Fruit fly (Drosophila melanogaster) whole organism, embryonic: ENCODE results near the gene dmrt93B.

ENCODE experiments used
- BEAF-32 ChIP-seq: fragments of 200-800 bp; sonication (Bioruptor generic); optimal IDR thresholded peaks from 3 replicates; lab custom pipeline; 2017; ENCODE audit warnings: missing biosample characterization, missing genetic modification characterization, mild to moderate bottlenecking, moderate library complexity, missing genetic modification reagents
- Bdp1 ChIP-seq: fragments of 200-800 bp; sonication (Bioruptor generic); optimal IDR thresholded peaks from 3 replicates; lab custom pipeline; 2016; ENCODE audit warnings: missing biosample characterization, missing genetic modification characterization
- BtbVII ChIP-seq: fragments of 200-800 bp; sonication (Bioruptor generic); optimal IDR thresholded peaks from 3 replicates; lab custom pipeline; 2017; ENCODE audit warnings: missing biosample characterization, mild to moderate bottlenecking, missing genetic modification characterization
- CG10147 ChIP-seq: fragments of 200-800 bp; sonication (Bioruptor generic); optimal IDR thresholded peaks from 2 replicates; lab custom pipeline; 2019; ENCODE audit warnings: missing biosample characterization, mild to moderate bottlenecking, missing genetic modification characterization, moderate library complexity
- CG11093 ChIP-seq: fragments of 200-800 bp; sonication (Bioruptor generic); IDR thresholded peaks from 3 replicates; pipeline ENCODE4 v1.3.6; 2022; ENCODE audit warnings: missing biosample characterization, missing genetic modification characterization
- CG14441 ChIP-seq: fragments of 200-800 bp; sonication (Bioruptor generic); IDR thresholded peaks from 2 replicates; pipeline ENCODE4 v1.3.6; 2022; ENCODE audit warnings: missing biosample characterization, missing genetic modification characterization
- CG15514 ChIP-seq: fragments of 200-800 bp; sonication (Bioruptor generic); optimal IDR thresholded peaks from 3 replicates; lab custom pipeline; 2017; ENCODE audit warnings: missing biosample characterization, missing genetic modification characterization, mild to moderate bottlenecking, moderate library complexity, missing genetic modification reagents
- CG17612 ChIP-seq: fragments of 200-800 bp; sonication (Bioruptor generic); IDR thresholded peaks from 2 replicates; pipeline ENCODE4 v1.3.6; 2022; ENCODE audit warnings: missing biosample characterization, missing genetic modification characterization
- CG2202 ChIP-seq: fragments of 200-800 bp; sonication (Bioruptor generic); optimal IDR thresholded peaks from 2 replicates; lab custom pipeline; 2018; ENCODE audit warnings: missing biosample characterization, mild to moderate bottlenecking, missing genetic modification characterization
- CG2889 ChIP-seq: fragments of 200-800 bp; sonication (Bioruptor generic); IDR thresholded peaks from 3 replicates; pipeline ENCODE4 v1.3.6; 2022; ENCODE audit warnings: missing biosample characterization, missing genetic modification characterization
- CG31388 ChIP-seq: fragments of 200-800 bp; sonication (Bioruptor generic); optimal IDR thresholded peaks from 2 replicates; lab custom pipeline; 2016; ENCODE audit warnings: missing biosample characterization, missing genetic modification characterization
- CG33213 ChIP-seq: fragments of 200-800 bp; sonication (Bioruptor generic); optimal IDR thresholded peaks from 3 replicates; lab custom pipeline; 2016; ENCODE audit warnings: missing biosample characterization, missing genetic modification characterization
- CG42726 ChIP-seq: fragments of 200-800 bp; sonication (Bioruptor generic); IDR thresholded peaks from 2 replicates; pipeline ENCODE4 v1.3.6; 2022; ENCODE audit warnings: missing biosample characterization, missing genetic modification characterization; ENCODE audit not compliant: partially characterized antibody
- CG4820 ChIP-seq: fragments of 200-800 bp; sonication (Bioruptor generic); optimal IDR thresholded peaks from 3 replicates; lab custom pipeline; 2016; ENCODE audit warnings: missing biosample characterization, missing genetic modification characterization
- CG6272 ChIP-seq: fragments of 200-800 bp; sonication (Bioruptor generic); IDR thresholded peaks from 2 replicates; pipeline ENCODE4 v1.3.6; 2022; ENCODE audit warnings: missing biosample characterization, missing genetic modification characterization
- CG6854 ChIP-seq: fragments of 200-800 bp; sonication (Bioruptor generic); optimal IDR thresholded peaks from 3 replicates; lab custom pipeline; 2017; ENCODE audit warnings: missing biosample characterization, mild to moderate bottlenecking, missing genetic modification characterization
- CG8281 ChIP-seq: fragments of 200-800 bp; sonication (Bioruptor generic); optimal IDR thresholded peaks from 2 replicates; lab custom pipeline; 2018; ENCODE audit warnings: missing biosample characterization, mild to moderate bottlenecking, missing genetic modification characterization, moderate library complexity
- CG9817 ChIP-seq: fragments of 200-800 bp; sonication (Bioruptor generic); optimal IDR thresholded peaks from 2 replicates; lab custom pipeline; 2018; ENCODE audit warnings: missing biosample characterization, mild to moderate bottlenecking, missing genetic modification characterization, moderate library complexity
- D ChIP-seq, 2 experiments: fragments of 200-800 bp in 1 of 2; fragments of >200 bp in 1 of 2; sonication (Bioruptor generic) in 1 of 2; optimal IDR thresholded peaks; 2 replicates in 1 of 2; 3 replicates in 1 of 2; lab custom pipeline; 2017; ENCODE audit warnings: mild to moderate bottlenecking in 1 of 2, missing biosample characterization in 1 of 2, missing genetic modification characterization in 1 of 2, missing genetic modification reagents in 1 of 2
- Dip3 ChIP-seq: fragments of 200-800 bp; sonication (Bioruptor generic); optimal IDR thresholded peaks from 3 replicates; lab custom pipeline; 2016; ENCODE audit warnings: missing biosample characterization, missing genetic modification characterization
- Dref ChIP-seq: fragments of 200-800 bp; sonication (Bioruptor generic); IDR thresholded peaks from 2 replicates; pipeline ENCODE4 v1.3.6; 2022; ENCODE audit warnings: missing biosample characterization, missing genetic modification characterization
- E2f2 ChIP-seq: fragments of 200-800 bp; sonication (Bioruptor generic); IDR thresholded peaks from 2 replicates; pipeline ENCODE4 v1.3.6; 2022; ENCODE audit warnings: missing biosample characterization, missing genetic modification characterization
- Hr3 ChIP-seq: fragments of 200-800 bp; sonication (Bioruptor generic); optimal IDR thresholded peaks from 3 replicates; lab custom pipeline; 2016; ENCODE audit warnings: missing biosample characterization, missing genetic modification characterization
- Hr39 ChIP-seq: fragments of >200 bp; optimal IDR thresholded peaks from 2 replicates; lab custom pipeline; 2017
- MBD-R2 ChIP-seq: fragments of 200-800 bp; sonication (Bioruptor generic); IDR thresholded peaks from 2 replicates; pipeline ENCODE4 v1.3.6; 2022; ENCODE audit warnings: missing biosample characterization, missing genetic modification characterization
- MESR4 ChIP-seq: fragments of 200-800 bp; sonication (Bioruptor generic); optimal IDR thresholded peaks from 2 replicates; lab custom pipeline; 2018; ENCODE audit warnings: missing biosample characterization, mild to moderate bottlenecking, missing genetic modification characterization, moderate library complexity
- Nf-YA ChIP-seq: fragments of 200-800 bp; sonication (Bioruptor generic); IDR thresholded peaks from 2 replicates; pipeline ENCODE4 v1.3.6; 2022; ENCODE audit warnings: missing biosample characterization, missing genetic modification characterization
- Oli ChIP-seq: fragments of 200-800 bp; sonication (Bioruptor generic); optimal IDR thresholded peaks from 2 replicates; lab custom pipeline; 2018; ENCODE audit warnings: missing biosample characterization, mild to moderate bottlenecking, missing genetic modification characterization, moderate library complexity
- Rfx ChIP-seq: fragments of 200-800 bp; sonication (Bioruptor generic); IDR thresholded peaks from 2 replicates; pipeline ENCODE4 v1.3.6; 2022; ENCODE audit warnings: missing biosample characterization, missing genetic modification characterization
- Scr ChIP-seq: fragments of 200-800 bp; sonication (Bioruptor generic); IDR thresholded peaks from 2 replicates; pipeline ENCODE4 v1.3.6; 2022; ENCODE audit warnings: missing biosample characterization, missing genetic modification characterization; ENCODE audit not compliant: partially characterized antibody
- Side ChIP-seq: fragments of 200-800 bp; sonication (Bioruptor generic); optimal IDR thresholded peaks from 2 replicates; lab custom pipeline; 2016; ENCODE audit warnings: missing biosample characterization, missing genetic modification characterization
- Ssrp ChIP-seq: fragments of 200-800 bp; sonication (Bioruptor generic); optimal IDR thresholded peaks from 2 replicates; lab custom pipeline; 2018; ENCODE audit warnings: missing biosample characterization, mild to moderate bottlenecking, missing genetic modification characterization, moderate library complexity
- bbx ChIP-seq: fragments of 200-800 bp; sonication (Bioruptor generic); IDR thresholded peaks from 2 replicates; pipeline ENCODE4 v1.3.6; 2022; ENCODE audit warnings: missing biosample characterization, missing genetic modification characterization; ENCODE audit not compliant: partially characterized antibody
- crp ChIP-seq, 2 experiments: fragments of 200-800 bp; sonication (Bioruptor generic); optimal IDR thresholded peaks; 2 replicates in 1 of 2; 3 replicates in 1 of 2; lab custom pipeline; 2017; ENCODE audit warnings: missing biosample characterization in 2 of 2, missing genetic modification characterization in 2 of 2, mild to moderate bottlenecking in 1 of 2, moderate library complexity in 1 of 2
- cwo ChIP-seq: fragments of 200-800 bp; sonication (Bioruptor generic); optimal IDR thresholded peaks from 3 replicates; lab custom pipeline; 2017; ENCODE audit warnings: missing biosample characterization, missing genetic modification characterization, mild to moderate bottlenecking, moderate library complexity, missing genetic modification reagents
- dpn ChIP-seq, 2 experiments: fragments of 200-800 bp; sonication (Bioruptor generic); optimal IDR thresholded peaks; 3 replicates each; lab custom pipeline; 2016; ENCODE audit warnings: missing biosample characterization in 2 of 2, missing genetic modification characterization in 2 of 2
- esg ChIP-seq: fragments of 200-800 bp; sonication (Bioruptor generic); conservative IDR thresholded peaks from 2 replicates; pipeline ENCODE4 v1.3.6; 2022; ENCODE audit warnings: missing biosample characterization, missing genetic modification characterization
- ewg ChIP-seq: fragments of 200-800 bp; sonication (Bioruptor generic); optimal IDR thresholded peaks from 3 replicates; lab custom pipeline; 2017; ENCODE audit warnings: mild to moderate bottlenecking, missing biosample characterization, missing genetic modification reagents, missing genetic modification characterization
- gro ChIP-seq: fragments of 200-800 bp; sonication (Bioruptor generic); optimal IDR thresholded peaks from 2 replicates; lab custom pipeline; 2016; ENCODE audit warnings: missing biosample characterization, missing genetic modification characterization
- ind ChIP-seq: fragments of 200-800 bp; sonication (Bioruptor generic); optimal IDR thresholded peaks from 3 replicates; lab custom pipeline; 2016; ENCODE audit warnings: missing biosample characterization, missing genetic modification characterization
- inv ChIP-seq: fragments of 200-800 bp; sonication (Bioruptor generic); IDR thresholded peaks from 2 replicates; pipeline ENCODE4 v1.3.6; 2022; ENCODE audit warnings: missing biosample characterization, missing genetic modification characterization; ENCODE audit not compliant: partially characterized antibody
- mam ChIP-seq: fragments of 200-800 bp; sonication (Bioruptor generic); optimal IDR thresholded peaks from 3 replicates; lab custom pipeline; 2016; ENCODE audit warnings: missing biosample characterization, missing genetic modification characterization
- mirr ChIP-seq: fragments of 200-800 bp; sonication (Bioruptor generic); optimal IDR thresholded peaks from 3 replicates; lab custom pipeline; 2018; ENCODE audit warnings: missing biosample characterization, mild to moderate bottlenecking, missing genetic modification characterization
- schlank ChIP-seq: fragments of 200-800 bp; sonication (Bioruptor generic); optimal IDR thresholded peaks from 2 replicates; lab custom pipeline; 2018; ENCODE audit warnings: missing biosample characterization, mild to moderate bottlenecking, missing genetic modification characterization
- shn ChIP-seq: fragments of 200-800 bp; sonication (Bioruptor generic); optimal IDR thresholded peaks from 3 replicates; lab custom pipeline; 2016; ENCODE audit warnings: missing biosample characterization, missing genetic modification characterization
- sr ChIP-seq: fragments of 200-800 bp; sonication (Bioruptor generic); IDR thresholded peaks from 3 replicates; pipeline ENCODE4 v1.3.6; 2022; ENCODE audit warnings: missing biosample characterization, missing genetic modification characterization
- tin ChIP-seq: fragments of 200-800 bp; sonication (Bioruptor generic); optimal IDR thresholded peaks from 3 replicates; lab custom pipeline; 2016; ENCODE audit warnings: missing biosample characterization, missing genetic modification characterization
- zfh1 ChIP-seq: fragments of 200-800 bp; sonication (Bioruptor generic); IDR thresholded peaks from 3 replicates; pipeline ENCODE4 v1.3.6; 2022; ENCODE audit warnings: missing biosample characterization, missing genetic modification characterization

dmrt93B gene

dm6 chr3R:21112742-21113465 is 39.1 kb downstream of the dmrt93B start (continued):
- TF ChIP-seq ewg = peak; percentile 79
- peak; percentile 86 for TF ChIP-seq zfh1 (GFP tag; lab: Robert Waterston, UW)
- TF ChIP-seq Scr (GFP tag; lab: Robert Waterston, UW) = no peak
- TF ChIP-seq BtbVII (GFP tag; lab: Kevin White, UChicago) = peak; percentile 86
- peak; percentile 80 for TF ChIP-seq Hr3 (GFP tag; lab: Kevin White, UChicago)
- no peak for TF ChIP-seq inv (GFP tag; lab: Robert Waterston, UW)
- peak; percentile 87 for TF ChIP-seq Dip3 (GFP tag; lab: Kevin White, UChicago)
- TF ChIP-seq CG15514 = peak; percentile 60
- peak; percentile 87 for TF ChIP-seq mam (GFP tag; lab: Kevin White, UChicago)
- peak; percentile 69 for TF ChIP-seq Nf-YA (GFP tag; lab: Robert Waterston, UW)
- TF ChIP-seq CG42726 = no peak
- peak; percentile 22 for TF ChIP-seq CG31388 (GFP tag; lab: Kevin White, UChicago)
- TF ChIP-seq Hr39 (lab: Kevin White, UChicago) = no peak
- peak; percentile 36; the same call in 1 of the 2 replicates for TF ChIP-seq CG17612 (GFP tag; lab: Robert Waterston, UW)
- peak; percentile 51 for TF ChIP-seq CG10147 (GFP tag; lab: Kevin White, UChicago)
- TF ChIP-seq sr (GFP tag; lab: Robert Waterston, UW) = peak; percentile 76; the same call in 2 of the 3 replicates
- peak; percentile 74 for TF ChIP-seq CG9817
- TF ChIP-seq shn (GFP tag; lab: Kevin White, UChicago) = peak; percentile 80
- TF ChIP-seq Ssrp (tag; lab: Kevin White, UChicago) = peak; percentile 80
- TF ChIP-seq Bdp1 (GFP tag; lab: Kevin White, UChicago) = peak; percentile 78
- no peak for TF ChIP-seq Dref (GFP tag; lab: Robert Waterston, UW)
- no peak for TF ChIP-seq D (optimal IDR thresholded peaks at IDR 0.05; lab: Kevin White, UChicago)
- peak; percentile 60 for TF ChIP-seq D (GFP tag; optimal IDR thresholded peaks at IDR 0.05; lab: Kevin White, UChicago)
- peak; percentile 94 for TF ChIP-seq Rfx
- TF ChIP-seq CG2889 (GFP tag; lab: Robert Waterston, UW) = peak; percentile 66; the same call in 2 of the 3 replicates
- TF ChIP-seq CG11093 (GFP tag; lab: Robert Waterston, UW) = peak; percentile 68; the same call in 2 of the 3 replicates
- peak; percentile 25 for TF ChIP-seq MESR4 (GFP tag; lab: Kevin White, UChicago)
- TF ChIP-seq cwo (GFP tag; lab: Kevin White, UChicago) = peak; percentile 49
- TF ChIP-seq dpn (GFP tag; optimal IDR thresholded peaks at IDR 0.05; lab: Kevin White, UChicago) = peak; percentile 90
- TF ChIP-seq esg (GFP tag; lab: Robert Waterston, UW) = peak; percentile 84
- TF ChIP-seq CG33213 = peak; percentile 83
- TF ChIP-seq Oli (tag; lab: Kevin White, UChicago) = peak; percentile 90
- TF ChIP-seq CG6272 (GFP tag; lab: Robert Waterston, UW) = peak; percentile 61
- peak; percentile 60; the same call in 1 of the 2 replicates for TF ChIP-seq MBD-R2 (GFP tag; lab: Robert Waterston, UW)
- peak; percentile 85 for TF ChIP-seq CG14441 (GFP tag; lab: Robert Waterston, UW)
- TF ChIP-seq bbx (GFP tag; lab: Robert Waterston, UW) = no peak
- peak; percentile 81 for TF ChIP-seq CG4820 (GFP tag; lab: Kevin White, UChicago)
- TF ChIP-seq E2f2 = peak; percentile 63
- TF ChIP-seq crp (GFP tag; optimal IDR thresholded peaks at IDR 0.05; lab: Kevin White, UChicago) = peak in 1 of 2 experiments; percentile 65
- peak; percentile 50 for TF ChIP-seq ind (GFP tag; lab: Kevin White, UChicago)
- TF ChIP-seq BEAF-32 (GFP tag; lab: Kevin White, UChicago) = no peak
- peak; percentile 72 for TF ChIP-seq schlank (tag; lab: Kevin White, UChicago)
- peak; percentile 70 for TF ChIP-seq CG2202 (tag; lab: Kevin White, UChicago)
- TF ChIP-seq Side (GFP tag; lab: Kevin White, UChicago) = peak; percentile 87
- TF ChIP-seq gro = peak; percentile 94
- peak; percentile 69 for TF ChIP-seq CG8281 (tag; lab: Kevin White, UChicago)
- TF ChIP-seq tin = peak; percentile 81
- TF ChIP-seq mirr (GFP tag; lab: Kevin White, UChicago) = no peak
- TF ChIP-seq CG6854 (GFP tag; lab: Kevin White, UChicago) = peak; percentile 79
